Fruit fly (Drosophila melanogaster): Measurements from ENCODE around the gene CG9663.
A peak's percentile ranks its signal among the peaks of the same experiment; 100 is the strongest.

The CG9663 gene

DNA sequence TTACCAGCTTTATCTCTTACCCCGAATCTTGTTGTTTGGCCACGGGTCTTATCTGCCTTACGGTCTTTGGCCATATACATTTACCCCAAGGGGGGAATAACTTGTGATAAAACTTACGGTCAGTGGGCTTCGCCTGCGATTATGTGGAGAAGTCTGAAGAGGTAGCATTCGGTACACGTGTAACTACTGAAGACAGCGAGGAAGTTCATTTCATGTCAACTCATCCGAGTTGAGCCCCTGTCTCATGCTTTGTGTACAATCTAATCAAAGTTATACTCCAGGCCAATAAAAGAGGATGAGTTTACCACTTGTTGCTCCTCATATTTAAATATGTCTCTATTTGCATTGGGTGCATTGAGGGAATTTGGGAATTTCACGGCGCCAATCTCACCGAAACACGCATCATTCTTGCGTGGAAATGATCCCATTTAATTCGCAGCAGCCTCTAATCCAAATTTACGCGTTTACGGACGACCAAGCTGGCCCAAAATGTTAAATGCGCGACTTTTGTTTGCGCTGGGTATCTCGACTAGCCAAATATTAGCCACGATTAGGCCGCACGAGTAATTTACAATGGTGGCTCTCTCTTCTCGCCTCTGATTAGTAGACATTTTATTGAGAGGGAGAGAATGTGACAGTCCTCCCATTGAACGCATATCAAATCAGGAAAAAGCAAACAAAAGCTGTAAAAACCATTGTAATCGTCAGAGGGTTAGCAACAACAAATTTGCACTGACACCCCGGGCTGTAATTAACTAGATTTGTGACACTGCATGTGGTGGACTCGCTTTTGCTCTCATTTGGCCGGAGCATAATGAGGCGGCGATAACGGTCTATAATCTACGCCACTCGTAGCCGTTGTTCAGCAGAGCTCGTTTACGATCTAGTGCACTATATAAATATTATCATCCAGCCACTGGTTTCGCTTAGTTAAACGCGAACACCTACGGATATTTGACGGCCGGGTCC is 20.7 kb upstream of the CG9663 start, which contains the start of gene CG33281 (continued):
- TF ChIP-seq vnd (GFP tag; IDR thresholded peaks at IDR 0.05; ENCODE audit: partially characterized antibody) (no peak), Max (GFP tag; optimal IDR thresholded peaks at IDR 0.05) (no peak), tgo (GFP tag; IDR thresholded peaks at IDR 0.05) (no peak), Meics (GFP tag; optimal IDR thresholded peaks at IDR 0.05) (peak; percentile 93), CG3726 (GFP tag; IDR thresholded peaks at IDR 0.05) (no peak), Asciz (GFP tag; optimal IDR thresholded peaks at IDR 0.05) (peak; percentile 56), scrt (GFP tag; optimal IDR thresholded peaks at IDR 0.05) (peak; percentile 64), ewg (GFP tag; optimal IDR thresholded peaks at IDR 0.05) (no peak), Xrp1 (GFP tag; IDR thresholded peaks at IDR 0.05) (no peak), CG2129 (GFP tag; IDR thresholded peaks at IDR 0.05; ENCODE audit: partially characterized antibody) (no peak), CG9727 (GFP tag; optimal IDR thresholded peaks at IDR 0.05) (no peak), CG6791 (GFP tag; IDR thresholded peaks at IDR 0.05; ENCODE audit: partially characterized antibody) (no peak), CG11093 (GFP tag; IDR thresholded peaks at IDR 0.05) (no peak), Hand (GFP tag; optimal IDR thresholded peaks at IDR 0.05) (no peak), chn (GFP tag; optimal IDR thresholded peaks at IDR 0.05) (no peak), Scr (GFP tag; IDR thresholded peaks at IDR 0.05; ENCODE audit: partially characterized antibody) (no peak), CG17328 (GFP tag; IDR thresholded peaks at IDR 0.05) (no peak), Pdp1 (GFP tag; optimal IDR thresholded peaks at IDR 0.05) (no peak), tll (GFP tag; optimal IDR thresholded peaks at IDR 0.05) (no peak), Blimp-1 (GFP tag; optimal IDR thresholded peaks at IDR 0.05) (peak; percentile 35), Adf1 (GFP tag; IDR thresholded peaks at IDR 0.05) (no peak), pfk (GFP tag; optimal IDR thresholded peaks at IDR 0.05) (peak; percentile 12), CG14050 (GFP tag; IDR thresholded peaks at IDR 0.05) (no peak), Dip3 (GFP tag; optimal IDR thresholded peaks at IDR 0.05) (no peak), CG6689 (GFP tag; IDR thresholded peaks at IDR 0.05) (no peak), Lim3 (GFP tag; IDR thresholded peaks at IDR 0.05) (no peak), CG10321 (GFP tag; IDR thresholded peaks at IDR 0.05) (no peak), Nf-YC (tag; optimal IDR thresholded peaks at IDR 0.05) (no peak), Jarid2 (GFP tag; optimal IDR thresholded peaks at IDR 0.05) (peak; percentile 9), pan (optimal IDR thresholded peaks at IDR 0.05) (no peak), pan (GFP tag; optimal IDR thresholded peaks at IDR 0.05 in 1 of 2, IDR thresholded peaks at IDR 0.05 in 1 of 2) (no peak), Hmr (GFP tag; optimal IDR thresholded peaks at IDR 0.05) (peak; percentile 30), repo (GFP tag; optimal IDR thresholded peaks at IDR 0.05) (no peak), CG10274 (GFP tag; optimal IDR thresholded peaks at IDR 0.05) (no peak), CG8290 (GFP tag; optimal IDR thresholded peaks at IDR 0.05) (no peak), CG8290 (tag; optimal IDR thresholded peaks at IDR 0.05) (no peak), kni (GFP tag; optimal IDR thresholded peaks at IDR 0.05) (peak; percentile 23), CG15269 (tag; optimal IDR thresholded peaks at IDR 0.05) (no peak), CG8944 (GFP tag; optimal IDR thresholded peaks at IDR 0.05) (no peak), CG16813 (GFP tag; IDR thresholded peaks at IDR 0.05; ENCODE audit: partially characterized antibody) (no peak), Sin3A (optimal IDR thresholded peaks at IDR 0.05) (no peak), CG9817 (tag; optimal IDR thresholded peaks at IDR 0.05) (no peak), CG3163 (GFP tag; optimal IDR thresholded peaks at IDR 0.05) (no peak), fd3F (GFP tag; optimal IDR thresholded peaks at IDR 0.05) (no peak), CG2875 (GFP tag; optimal IDR thresholded peaks at IDR 0.05) (no peak), NK7.1 (GFP tag; optimal IDR thresholded peaks at IDR 0.05) (no peak), ken (GFP tag; IDR thresholded peaks at IDR 0.05) (no peak), Sry-δ (GFP tag; optimal IDR thresholded peaks at IDR 0.05) (no peak), oc (tag; optimal IDR thresholded peaks at IDR 0.05) (no peak)
